Fruit fly (Drosophila melanogaster) whole organism, prepupa: Measurements from ENCODE around the gene Elba2.

Source experiments
- CG7368 ChIP-seq: fragments of 200-800 bp; sonication (Bioruptor generic); optimal IDR thresholded peaks from 3 replicates; lab custom pipeline; 2016; ENCODE audit warnings: missing biosample characterization, missing genetic modification characterization
- eg ChIP-seq: fragments of 200-800 bp; sonication (Bioruptor generic); IDR thresholded peaks from 3 replicates; pipeline ENCODE4 v1.3.6; 2022; ENCODE audit warnings: missing biosample characterization, missing genetic modification characterization

DNA sequence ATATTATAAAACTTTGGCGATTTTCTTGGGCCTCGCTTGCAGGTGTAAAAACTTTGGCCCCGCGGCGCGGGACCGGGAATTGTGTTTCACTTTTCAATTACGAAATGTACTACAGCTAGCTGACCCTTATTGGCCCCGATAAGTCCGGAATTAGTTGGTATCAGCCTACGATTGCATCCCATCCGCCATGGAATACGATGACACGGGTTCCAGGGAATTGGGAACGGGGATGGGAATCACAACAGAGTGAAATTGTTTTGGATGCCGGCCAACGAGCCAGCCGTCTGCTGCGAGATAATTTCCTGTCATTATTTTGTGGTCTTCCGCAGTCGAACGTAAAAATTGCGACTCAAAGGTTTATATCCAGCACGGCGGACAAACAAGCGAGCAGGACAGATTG is 51.3 kb downstream of the Elba2 start:
- no peak for TF ChIP-seq eg
- no peak for TF ChIP-seq CG7368 (GFP tag; lab: Kevin White, UChicago)
